Worm (Caenorhabditis elegans) whole organism, L4 larva: Measurements from ENCODE around the gene nhr-19.
A peak's percentile ranks its signal among the peaks of the same experiment; 100 is the strongest.

Experiments used
- Y75B8A.6 ChIP-seq: fragments of 200-800 bp; sonication (Bioruptor generic); IDR thresholded peaks from 2 replicates; pipeline ENCODE4 v1.3.6; 2022; ENCODE audit warnings: missing genetic modification reagents, missing genetic modification characterization, missing compliant biosample characterization
- aha-1 ChIP-seq: fragments of 150-350 bp; peaks from one replicate; lab custom pipeline; 2014; ENCODE audit warnings: missing biosample characterization, missing genetic modification characterization
- daf-16 ChIP-seq, 3 experiments: sonication (generic microtip); optimal IDR thresholded peaks; 2 replicates each; lab custom pipeline; 2016 to 2017; ENCODE audit warnings: missing genetic modification characterization in 3 of 3, missing genetic modification reagents in 3 of 3, mild to moderate bottlenecking in 2 of 3, missing compliant biosample characterization in 2 of 3, missing biosample characterization in 1 of 3, moderate library complexity in 1 of 3
- dpl-1 ChIP-seq: fragments of 150-350 bp; optimal IDR thresholded peaks from 2 replicates; lab custom pipeline; 2014; ENCODE audit warnings: missing biosample characterization, missing genetic modification reagents, missing genetic modification characterization
- egl-27 ChIP-seq: sonication (generic microtip); optimal IDR thresholded peaks from 3 replicates; lab custom pipeline; 2017; ENCODE audit warnings: missing biosample characterization, missing genetic modification reagents, missing genetic modification characterization
- hlh-11 ChIP-seq: fragments of 200-800 bp; sonication (Bioruptor generic); optimal IDR thresholded peaks from 2 replicates; lab custom pipeline; 2018; ENCODE audit warnings: mild to moderate bottlenecking, missing genetic modification characterization, missing compliant biosample characterization
- lin-1 ChIP-seq: fragments of 200-800 bp; sonication (Bioruptor generic); IDR thresholded peaks from 2 replicates; pipeline ENCODE4 v1.3.6; 2022; ENCODE audit warnings: missing genetic modification reagents, missing genetic modification characterization, missing compliant biosample characterization
- mdt-29 ChIP-seq: fragments of 200-800 bp; sonication (Bioruptor generic); IDR thresholded peaks from 2 replicates; pipeline ENCODE4 v1.3.6; 2022; ENCODE audit warnings: missing genetic modification reagents, missing genetic modification characterization, missing compliant biosample characterization
- nhr-11 ChIP-seq: fragments of 150-350 bp; optimal IDR thresholded peaks from 2 replicates; lab custom pipeline; 2014; ENCODE audit warnings: missing biosample characterization, missing genetic modification characterization

DNA sequence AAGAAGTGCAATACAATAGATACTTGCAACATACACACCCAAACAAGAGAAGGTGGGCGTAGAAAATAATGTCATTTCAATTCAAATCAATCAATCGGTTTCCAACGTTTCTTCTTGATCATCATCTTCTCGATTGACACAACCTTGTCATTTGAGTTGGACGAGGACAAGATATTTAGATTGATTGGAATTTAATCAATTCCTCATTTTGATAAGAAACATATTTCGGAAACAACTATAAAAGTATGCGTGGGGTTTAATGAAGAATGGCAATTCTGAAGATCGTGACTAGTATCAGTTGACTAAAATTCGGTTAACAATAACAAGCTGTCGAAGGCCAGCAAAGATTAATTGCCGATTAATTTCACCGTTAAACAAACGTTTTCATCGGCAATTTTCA is 15.3 kb upstream of the nhr-19 start:
- TF ChIP-seq daf-16 (GFP tag; optimal IDR thresholded peaks at IDR 0.05; lab: Kevin White, UChicago) (no peak), daf-16 (tag; optimal IDR thresholded peaks at IDR 0.05; lab: Kevin White, UChicago) (peak; percentile 19), mdt-29 (no peak), hlh-11 (tag; lab: Kevin White, UChicago) (no peak), aha-1 (tag; lab: Kevin White, UChicago) (no peak), lin-1 (GFP tag; lab: Robert Waterston, UW) (0 out of 2 replicates have a peak, but pooled peaks have one; percentile 10), egl-27 (no peak), nhr-11 (no peak), Y75B8A.6 (GFP tag; lab: Robert Waterston, UW) (no peak), dpl-1 (GFP tag; lab: Kevin White, UChicago) (no peak)
